Worm (Caenorhabditis elegans) whole organism, mixed stage, embryonic: ENCODE results near the gene F20C5.11.

Experiments used
- M03D4.4 ChIP-seq: sonication (generic microtip); optimal IDR thresholded peaks from 2 replicates; lab custom pipeline; 2017; ENCODE audit warnings: mild to moderate bottlenecking, missing genetic modification characterization, missing compliant biosample characterization
- blmp-1 ChIP-seq: fragments of 150-350 bp; optimal IDR thresholded peaks from 2 replicates; lab custom pipeline; 2014; ENCODE audit warnings: missing biosample characterization, missing genetic modification characterization
- ceh-39 ChIP-seq: fragments of 150-350 bp; optimal IDR thresholded peaks from 2 replicates; lab custom pipeline; 2014; ENCODE audit warnings: missing biosample characterization, missing genetic modification characterization
- ceh-43 ChIP-seq: fragments of 200-800 bp; sonication (Bioruptor generic); optimal IDR thresholded peaks from 2 replicates; lab custom pipeline; 2018; ENCODE audit warnings: mild to moderate bottlenecking, missing genetic modification characterization, moderate library complexity, missing compliant biosample characterization
- ceh-83 ChIP-seq: fragments of 200-800 bp; sonication (Bioruptor generic); optimal IDR thresholded peaks from 2 replicates; lab custom pipeline; 2018; ENCODE audit warnings: mild to moderate bottlenecking, missing genetic modification characterization, missing compliant biosample characterization
- ces-1 ChIP-seq: fragments of 150-350 bp; optimal IDR thresholded peaks from 2 replicates; lab custom pipeline; 2014; ENCODE audit warnings: missing biosample characterization, missing genetic modification reagents, missing genetic modification characterization
- cnd-1 ChIP-seq: fragments of 200-800 bp; sonication (Bioruptor generic); optimal IDR thresholded peaks from 2 replicates; lab custom pipeline; 2018; ENCODE audit warnings: mild to moderate bottlenecking, missing genetic modification characterization, missing compliant biosample characterization
- drap-1 ChIP-seq: fragments of 200-800 bp; sonication (Bioruptor generic); optimal IDR thresholded peaks from 3 replicates; lab custom pipeline; 2018; ENCODE audit warnings: mild to moderate bottlenecking, missing genetic modification characterization, missing compliant biosample characterization
- elt-1 ChIP-seq: sonication (generic microtip); optimal IDR thresholded peaks from 2 replicates; lab custom pipeline; 2017; ENCODE audit warnings: missing genetic modification characterization, mild to moderate bottlenecking, missing compliant biosample characterization, antibody characterized with exemption, moderate library complexity, borderline replicate concordance; ENCODE audit not compliant: insufficient read depth
- elt-3 ChIP-seq: fragments of 150-350 bp; optimal IDR thresholded peaks from 2 replicates; lab custom pipeline; 2014; ENCODE audit warnings: missing biosample characterization, missing genetic modification characterization
- flh-1 ChIP-seq: fragments of 200-800 bp; sonication (Bioruptor generic); optimal IDR thresholded peaks from 2 replicates; lab custom pipeline; 2018; ENCODE audit warnings: mild to moderate bottlenecking, missing genetic modification characterization, moderate library complexity, missing compliant biosample characterization
- ham-2 ChIP-seq: fragments of 200-800 bp; sonication (Bioruptor generic); optimal IDR thresholded peaks from 2 replicates; lab custom pipeline; 2018; ENCODE audit warnings: mild to moderate bottlenecking, missing genetic modification characterization, missing compliant biosample characterization
- hlh-1 ChIP-seq: fragments of 150-350 bp; optimal IDR thresholded peaks from 2 replicates; lab custom pipeline; 2014; ENCODE audit warnings: missing biosample characterization, missing genetic modification reagents, missing genetic modification characterization
- lin-13 ChIP-seq: fragments of 150-350 bp; optimal IDR thresholded peaks from 2 replicates; lab custom pipeline; 2014; ENCODE audit warnings: missing biosample characterization, missing genetic modification characterization
- lin-32 ChIP-seq: fragments of 200-800 bp; sonication (Bioruptor generic); optimal IDR thresholded peaks from 2 replicates; lab custom pipeline; 2018; ENCODE audit warnings: mild to moderate bottlenecking, missing genetic modification characterization, missing compliant biosample characterization
- lsy-2 ChIP-seq: fragments of 150-350 bp; optimal IDR thresholded peaks from 2 replicates; lab custom pipeline; 2014; ENCODE audit warnings: missing biosample characterization, missing genetic modification characterization
- mab-5 ChIP-seq: fragments of 150-350 bp; optimal IDR thresholded peaks from 2 replicates; lab custom pipeline; 2014; ENCODE audit warnings: missing biosample characterization, missing genetic modification characterization
- mep-1 ChIP-seq: fragments of 150-350 bp; optimal IDR thresholded peaks from 2 replicates; lab custom pipeline; 2017; ENCODE audit warnings: missing biosample characterization, missing genetic modification reagents, missing genetic modification characterization, inconsistent platforms
- mls-2 ChIP-seq: sonication (generic microtip); optimal IDR thresholded peaks from 2 replicates; lab custom pipeline; 2016; ENCODE audit warnings: mild to moderate bottlenecking, missing genetic modification characterization, moderate library complexity, missing compliant biosample characterization
- nhr-12 ChIP-seq: fragments of 150-350 bp; optimal IDR thresholded peaks from 2 replicates; lab custom pipeline; 2014; ENCODE audit warnings: missing biosample characterization, missing genetic modification characterization
- nhr-2 ChIP-seq: fragments of 150-350 bp; optimal IDR thresholded peaks from 2 replicates; lab custom pipeline; 2014; ENCODE audit warnings: missing biosample characterization, missing genetic modification characterization
- pha-4 ChIP-seq: fragments of 150-350 bp; optimal IDR thresholded peaks from 2 replicates; lab custom pipeline; 2018; ENCODE audit warnings: missing biosample characterization, missing genetic modification reagents, missing genetic modification characterization
- sem-2 ChIP-seq: fragments of 200-800 bp; sonication (Bioruptor generic); optimal IDR thresholded peaks from 2 replicates; lab custom pipeline; 2018; ENCODE audit warnings: mild to moderate bottlenecking, missing genetic modification characterization, missing compliant biosample characterization
- snpc-4 ChIP-seq: fragments of 150-350 bp; optimal IDR thresholded peaks from 2 replicates; lab custom pipeline; 2014; ENCODE audit warnings: missing biosample characterization, missing genetic modification characterization
- sptf-1 ChIP-seq: sonication (generic microtip); optimal IDR thresholded peaks from 2 replicates; lab custom pipeline; 2017; ENCODE audit warnings: mild to moderate bottlenecking, missing genetic modification characterization, moderate library complexity, missing compliant biosample characterization
- tbx-8 ChIP-seq: fragments of 200-800 bp; sonication (Bioruptor generic); optimal IDR thresholded peaks from 2 replicates; lab custom pipeline; 2018; ENCODE audit warnings: mild to moderate bottlenecking, missing genetic modification characterization, moderate library complexity, missing compliant biosample characterization
- unc-120 ChIP-seq: sonication (generic microtip); optimal IDR thresholded peaks from 2 replicates; lab custom pipeline; 2017; ENCODE audit warnings: missing genetic modification characterization, missing compliant biosample characterization; ENCODE audit not compliant: poor library complexity, severe bottlenecking
- unc-39 ChIP-seq: fragments of 150-350 bp; optimal IDR thresholded peaks from 2 replicates; lab custom pipeline; 2014; ENCODE audit warnings: missing biosample characterization, missing genetic modification characterization
- unc-62 ChIP-seq: fragments of 150-350 bp; optimal IDR thresholded peaks from 2 replicates; lab custom pipeline; 2014; ENCODE audit warnings: missing biosample characterization, missing genetic modification reagents, missing genetic modification characterization
- zip-8 ChIP-seq: fragments of 150-350 bp; optimal IDR thresholded peaks from 2 replicates; lab custom pipeline; 2014; ENCODE audit warnings: missing biosample characterization, missing genetic modification characterization
- ztf-11 ChIP-seq: fragments of 150-350 bp; optimal IDR thresholded peaks from 2 replicates; lab custom pipeline; 2014; ENCODE audit warnings: missing biosample characterization, missing genetic modification characterization

Gene F20C5.11

ce11 chrIV:8761896-8762295, at the start of gene F20C5.11, which contains the start of gene klp-11:
Gene F20C5.11 (minus strand): TSS chrIV:8761996.
Gene klp-11 (minus strand): TSS chrIV:8762066.
- TF ChIP-seq cnd-1 (tag; lab: Kevin White, UChicago) (no peak), unc-39 (tag; lab: Kevin White, UChicago) (no peak), ceh-39 (no peak), lin-32 (GFP tag; lab: Kevin White, UChicago) (no peak), hlh-1 (no peak), mls-2 (tag; lab: Kevin White, UChicago) (no peak), drap-1 (GFP tag; lab: Kevin White, UChicago) (no peak), ceh-43 (GFP tag; lab: Kevin White, UChicago) (no peak), sptf-1 (no peak), unc-120 (no peak), elt-3 (no peak), ztf-11 (tag; lab: Kevin White, UChicago) (no peak)
- TF ChIP-seq, all 35 proteins: peak for 0

ce11 chrIV:8807327-8807726, 45.5 kb upstream of the F20C5.11 start:
- TF ChIP-seq nhr-12 (no peak), ztf-11 (tag; lab: Kevin White, UChicago) (no peak), unc-62 (GFP tag; lab: Kevin White, UChicago) (no peak), lin-32 (GFP tag; lab: Kevin White, UChicago) (no peak), unc-120 (no peak), mls-2 (tag; lab: Kevin White, UChicago) (no peak)

- TF ChIP-seq hlh-1 (no peak), lin-13 (tag; lab: Kevin White, UChicago) (no peak), zip-8 (tag; lab: Kevin White, UChicago) (no peak), ham-2 (GFP tag; lab: Kevin White, UChicago) (no peak)
These were observed 36.5 kb upstream of the F20C5.11 start, which contains the start of gene clec-182 for ce11 chrIV:8798255-8798654. Gene clec-182 (minus strand): TSS chrIV:8798355.

- TF ChIP-seq ceh-39 (no peak), snpc-4 (tag; lab: Kevin White, UChicago) (no peak), ces-1 (peak; percentile 50), cnd-1 (tag; lab: Kevin White, UChicago) (no peak), sem-2 (GFP tag; lab: Kevin White, UChicago) (no peak)
These were observed 34.5 kb upstream of the F20C5.11 start for ce11 chrIV:8796246-8796645.

- TF ChIP-seq lin-13 (tag; lab: Kevin White, UChicago) = no peak
- TF ChIP-seq ces-1 = no peak
- TF ChIP-seq mab-5 (tag; lab: Kevin White, UChicago) = no peak
- no peak for TF ChIP-seq snpc-4 (tag; lab: Kevin White, UChicago)
- peak; percentile 52 for TF ChIP-seq ceh-83 (GFP tag; lab: Kevin White, UChicago)
- no peak for TF ChIP-seq mep-1
- TF ChIP-seq ceh-43 (GFP tag; lab: Kevin White, UChicago) = no peak
- TF ChIP-seq ceh-39 = no peak
- TF ChIP-seq elt-3 = no peak
- TF ChIP-seq ztf-11 (tag; lab: Kevin White, UChicago) = no peak
- TF ChIP-seq blmp-1 = no peak
- no peak for TF ChIP-seq sem-2 (GFP tag; lab: Kevin White, UChicago)
- no peak for TF ChIP-seq tbx-8
- TF ChIP-seq flh-1 (GFP tag; lab: Kevin White, UChicago) = no peak
- TF ChIP-seq nhr-12 = no peak
- TF ChIP-seq cnd-1 (tag; lab: Kevin White, UChicago) = no peak
- no peak for TF ChIP-seq M03D4.4 (tag; lab: Kevin White, UChicago)
- peak; percentile 35 for TF ChIP-seq sptf-1
- TF ChIP-seq nhr-2 (tag; lab: Kevin White, UChicago) = no peak
- TF ChIP-seq pha-4 (tag; lab: Kevin White, UChicago) = no peak
- TF ChIP-seq ham-2 (GFP tag; lab: Kevin White, UChicago) = no peak
- TF ChIP-seq hlh-1 = no peak
- peak; percentile 18 for TF ChIP-seq unc-120
These were observed 33.3 kb upstream of the F20C5.11 start for ce11 chrIV:8794895-8795665.

- TF ChIP-seq flh-1 (GFP tag; lab: Kevin White, UChicago) (no peak), mab-5 (tag; lab: Kevin White, UChicago) (no peak), mep-1 (no peak), lsy-2 (tag; lab: Kevin White, UChicago) (no peak), elt-1 (no peak), ztf-11 (tag; lab: Kevin White, UChicago) (no peak)
- TF ChIP-seq, all 35 proteins: peak for 0
These were observed 31.4 kb upstream of the F20C5.11 start for ce11 chrIV:8793223-8793622.
